Worm (Caenorhabditis elegans) whole organism, late embryonic: ENCODE results near the gene igeg-2.
A peak's percentile ranks its signal among the peaks of the same experiment; 100 is the strongest.

Experiments
- F13H6.1 ChIP-seq: sonication (generic microtip); optimal IDR thresholded peaks from 2 replicates; lab custom pipeline; 2016; ENCODE audit warnings: missing genetic modification characterization, missing compliant biosample characterization
- K02D7.2 ChIP-seq: sonication (generic microtip); optimal IDR thresholded peaks from 2 replicates; lab custom pipeline; 2017; ENCODE audit warnings: mild to moderate bottlenecking, missing genetic modification characterization, missing compliant biosample characterization
- T23F11.4 ChIP-seq: fragments of 200-800 bp; sonication (Bioruptor generic); optimal IDR thresholded peaks from 2 replicates; lab custom pipeline; 2018; ENCODE audit warnings: mild to moderate bottlenecking, missing genetic modification characterization, missing compliant biosample characterization
- ahr-1 ChIP-seq: sonication (generic microtip); optimal IDR thresholded peaks from 2 replicates; lab custom pipeline; 2016; ENCODE audit warnings: missing genetic modification characterization, missing compliant biosample characterization
- ceh-18 ChIP-seq: sonication (generic microtip); optimal IDR thresholded peaks from 2 replicates; lab custom pipeline; 2016; ENCODE audit warnings: missing genetic modification characterization, missing compliant biosample characterization
- ceh-19 ChIP-seq: fragments of 200-800 bp; sonication (Bioruptor generic); optimal IDR thresholded peaks from 2 replicates; lab custom pipeline; 2018; ENCODE audit warnings: mild to moderate bottlenecking, missing genetic modification characterization, missing compliant biosample characterization
- ceh-2 ChIP-seq: sonication (generic microtip); optimal IDR thresholded peaks from 2 replicates; lab custom pipeline; 2016; ENCODE audit warnings: missing genotype, missing genetic modification characterization, missing compliant biosample characterization
- ceh-22 ChIP-seq: sonication (generic microtip); optimal IDR thresholded peaks from 2 replicates; lab custom pipeline; 2017; ENCODE audit warnings: missing biosample characterization, missing genetic modification characterization
- ceh-24 ChIP-seq: sonication (generic microtip); optimal IDR thresholded peaks from 2 replicates; lab custom pipeline; 2016; ENCODE audit warnings: mild to moderate bottlenecking, missing genetic modification characterization, missing compliant biosample characterization
- ceh-31 ChIP-seq: sonication (generic microtip); optimal IDR thresholded peaks from 2 replicates; lab custom pipeline; 2016; ENCODE audit warnings: missing genetic modification characterization, missing compliant biosample characterization
- ceh-34 ChIP-seq: sonication (generic microtip); optimal IDR thresholded peaks from 2 replicates; lab custom pipeline; 2016; ENCODE audit warnings: mild to moderate bottlenecking, missing genetic modification characterization, missing compliant biosample characterization
- ceh-48 ChIP-seq: sonication (generic microtip); optimal IDR thresholded peaks from 2 replicates; lab custom pipeline; 2016; ENCODE audit warnings: missing genetic modification characterization, inconsistent platforms, missing compliant biosample characterization
- ceh-6 ChIP-seq: fragments of 200-800 bp; sonication (Bioruptor generic); optimal IDR thresholded peaks from 2 replicates; lab custom pipeline; 2018; ENCODE audit warnings: mild to moderate bottlenecking, missing genetic modification characterization, missing compliant biosample characterization
- che-1 ChIP-seq: sonication (generic microtip); optimal IDR thresholded peaks from 2 replicates; lab custom pipeline; 2016; ENCODE audit warnings: mild to moderate bottlenecking, missing genetic modification characterization, missing compliant biosample characterization
- dve-1 ChIP-seq: sonication (generic microtip); optimal IDR thresholded peaks from 2 replicates; lab custom pipeline; 2017; ENCODE audit warnings: antibody characterized with exemption, mild to moderate bottlenecking, missing genetic modification characterization, missing compliant biosample characterization
- ets-4 ChIP-seq: sonication (generic microtip); optimal IDR thresholded peaks from 2 replicates; lab custom pipeline; 2016; ENCODE audit warnings: missing genetic modification characterization, missing compliant biosample characterization
- fkh-10 ChIP-seq: fragments of 150-350 bp; optimal IDR thresholded peaks from 2 replicates; lab custom pipeline; 2014; ENCODE audit warnings: missing biosample characterization, missing genetic modification reagents, missing genetic modification characterization
- hlh-13 ChIP-seq: fragments of 200-800 bp; sonication (Bioruptor generic); optimal IDR thresholded peaks from 2 replicates; lab custom pipeline; 2018; ENCODE audit warnings: mild to moderate bottlenecking, missing genetic modification characterization, missing compliant biosample characterization
- hlh-30 ChIP-seq: sonication (generic microtip); optimal IDR thresholded peaks from 2 replicates; lab custom pipeline; 2017; ENCODE audit warnings: antibody characterized with exemption, missing genetic modification characterization, missing compliant biosample characterization; ENCODE audit not compliant: insufficient read depth
- hlh-6 ChIP-seq: sonication (generic microtip); optimal IDR thresholded peaks from 2 replicates; lab custom pipeline; 2016; ENCODE audit warnings: missing genotype, missing genetic modification characterization, missing compliant biosample characterization
- lim-6 ChIP-seq: sonication (generic microtip); optimal IDR thresholded peaks from 2 replicates; lab custom pipeline; 2016; ENCODE audit warnings: missing genetic modification characterization, missing compliant biosample characterization
- nfya-1 ChIP-seq: sonication (generic microtip); optimal IDR thresholded peaks from 2 replicates; lab custom pipeline; 2017; ENCODE audit warnings: missing genetic modification characterization, mild to moderate bottlenecking, missing compliant biosample characterization, antibody characterized with exemption, moderate library complexity
- npax-4 ChIP-seq: sonication (generic microtip); optimal IDR thresholded peaks from 2 replicates; lab custom pipeline; 2016; ENCODE audit warnings: missing genetic modification characterization, missing compliant biosample characterization
- pat-9 ChIP-seq: fragments of 200-800 bp; sonication (Bioruptor generic); optimal IDR thresholded peaks from 2 replicates; lab custom pipeline; 2018; ENCODE audit warnings: mild to moderate bottlenecking, missing genetic modification characterization, moderate library complexity, missing compliant biosample characterization
- pax-1 ChIP-seq: fragments of 150-350 bp; optimal IDR thresholded peaks from 2 replicates; lab custom pipeline; 2014; ENCODE audit warnings: missing biosample characterization, missing genetic modification characterization
- pha-2 ChIP-seq: sonication (generic microtip); optimal IDR thresholded peaks from 2 replicates; lab custom pipeline; 2017; ENCODE audit warnings: mild to moderate bottlenecking, missing genetic modification characterization, missing compliant biosample characterization
- pqm-1 ChIP-seq: sonication (generic microtip); optimal IDR thresholded peaks from 2 replicates; lab custom pipeline; 2016; ENCODE audit warnings: missing genetic modification characterization, missing compliant biosample characterization
- ref-2 ChIP-seq: sonication (generic microtip); optimal IDR thresholded peaks from 2 replicates; lab custom pipeline; 2016; ENCODE audit warnings: missing genetic modification characterization, missing compliant biosample characterization
- rnt-1 ChIP-seq: sonication (generic microtip); optimal IDR thresholded peaks from 2 replicates; lab custom pipeline; 2016; ENCODE audit warnings: missing genetic modification characterization, missing compliant biosample characterization
- sdc-2 ChIP-seq: sonication (generic microtip); optimal IDR thresholded peaks from 2 replicates; lab custom pipeline; 2016; ENCODE audit warnings: missing genotype, missing genetic modification characterization, missing compliant biosample characterization
- ttx-3 ChIP-seq: sonication (generic microtip); optimal IDR thresholded peaks from 2 replicates; lab custom pipeline; 2016; ENCODE audit warnings: missing genetic modification reagents, missing genetic modification characterization, missing compliant biosample characterization
- unc-3 ChIP-seq, 2 experiments: fragments of 200-800 bp in 1 of 2; sonication (Bioruptor generic) in 1 of 2; sonication (generic microtip) in 1 of 2; conservative IDR thresholded peaks in 1 of 2; optimal IDR thresholded peaks in 1 of 2; 2 replicates each; pipeline versions ENCODE4 v1.3.6 to Lab custom; 2016 to 2022; ENCODE audit warnings: missing compliant biosample characterization in 2 of 2, missing genetic modification characterization in 2 of 2, missing genetic modification reagents in 1 of 2
- unc-55 ChIP-seq: sonication (generic microtip); optimal IDR thresholded peaks from 2 replicates; lab custom pipeline; 2017; ENCODE audit warnings: missing biosample characterization, missing genetic modification reagents, missing genetic modification characterization
- zip-5 ChIP-seq: sonication (generic microtip); optimal IDR thresholded peaks from 2 replicates; lab custom pipeline; 2016; ENCODE audit warnings: missing genetic modification characterization, missing compliant biosample characterization
- ztf-16 ChIP-seq: sonication (generic microtip); optimal IDR thresholded peaks from 2 replicates; lab custom pipeline; 2017; ENCODE audit warnings: missing genetic modification characterization, missing compliant biosample characterization

The igeg-2 gene

DNA sequence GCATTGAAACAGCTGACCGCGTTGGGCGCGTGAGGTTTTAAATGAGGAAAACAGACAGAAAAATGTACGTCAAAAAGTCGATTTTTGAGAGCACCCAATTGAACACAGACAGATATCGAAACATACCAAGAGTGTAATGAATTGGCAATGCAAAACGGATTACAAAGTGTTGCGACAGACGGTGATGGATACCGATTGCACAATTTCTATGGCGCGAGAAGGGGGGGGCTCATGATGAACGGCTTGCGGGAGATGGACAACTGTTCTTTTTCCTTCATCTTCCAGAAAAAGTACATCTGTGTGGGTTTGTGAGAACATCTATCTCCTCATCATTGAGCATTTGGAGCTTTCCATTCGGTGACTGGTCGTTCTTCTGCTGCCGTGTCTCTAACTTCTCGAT is 17.1 kb upstream of the igeg-2 start:
- TF ChIP-seq npax-4, result no peak
- TF ChIP-seq rnt-1 (tag; lab: Kevin White, UChicago), result peak; percentile 26
- TF ChIP-seq pat-9 (tag; lab: Kevin White, UChicago), result no peak
- peak; percentile 5 for TF ChIP-seq unc-55
- TF ChIP-seq ttx-3 (tag; lab: Kevin White, UChicago), result no peak
- TF ChIP-seq nfya-1, result peak; percentile 3
- TF ChIP-seq ceh-34 (tag; lab: Kevin White, UChicago), result no peak
- TF ChIP-seq hlh-13, result no peak
- TF ChIP-seq F13H6.1 (tag; lab: Kevin White, UChicago), result no peak

DNA sequence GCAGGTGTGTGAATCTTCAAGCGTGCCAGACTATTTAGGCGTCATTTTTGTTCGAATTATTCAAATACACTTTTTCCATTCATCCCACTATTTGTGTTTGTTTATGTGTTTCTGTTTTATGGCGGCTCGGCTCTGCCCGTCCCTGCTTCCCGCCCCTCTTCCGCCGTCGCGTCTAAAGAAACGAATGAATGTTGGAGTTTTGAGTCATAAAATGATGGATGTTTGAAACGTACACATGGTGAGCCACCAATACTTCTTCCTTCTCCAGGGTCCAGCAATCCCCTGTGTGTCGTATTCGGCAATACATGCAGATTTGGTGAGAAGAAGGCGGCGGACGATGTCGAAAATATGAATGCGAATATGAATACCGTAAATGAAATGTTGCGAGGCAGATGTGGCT is 16.6 kb upstream of the igeg-2 start:
- TF ChIP-seq lim-6, result no peak
- TF ChIP-seq dve-1 (tag; lab: Kevin White, UChicago), result peak; percentile 21
- TF ChIP-seq fkh-10 (GFP tag; lab: Kevin White, UChicago), result no peak
- TF ChIP-seq T23F11.4 (GFP tag; lab: Kevin White, UChicago), result no peak
- TF ChIP-seq ref-2 (tag; lab: Kevin White, UChicago), result no peak

DNA sequence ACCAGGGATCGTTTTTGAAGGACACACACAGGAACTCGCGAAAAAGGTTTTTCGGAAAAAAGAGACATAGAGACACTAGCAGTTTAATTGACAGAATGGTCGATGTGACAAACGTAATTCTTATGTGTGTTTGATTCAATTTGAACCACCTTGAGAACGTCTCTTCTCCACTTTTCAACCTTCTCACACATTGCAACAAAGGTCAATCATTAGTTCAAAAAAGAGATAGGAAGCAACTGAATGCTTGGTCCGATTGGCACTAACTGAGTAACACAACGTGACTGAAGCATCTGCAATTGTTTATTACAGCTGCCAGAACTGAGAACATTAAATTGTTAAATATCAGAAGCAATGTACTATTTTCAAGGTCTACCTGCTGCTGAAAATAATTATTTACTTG is 15.7 kb upstream of the igeg-2 start:
- TF ChIP-seq pax-1 (tag; lab: Kevin White, UChicago) (no peak), pqm-1 (tag; lab: Kevin White, UChicago) (no peak), ceh-2 (tag; lab: Kevin White, UChicago) (no peak), ttx-3 (tag; lab: Kevin White, UChicago) (no peak), ahr-1 (tag; lab: Kevin White, UChicago) (no peak), K02D7.2 (no peak), ceh-22 (no peak)

DNA sequence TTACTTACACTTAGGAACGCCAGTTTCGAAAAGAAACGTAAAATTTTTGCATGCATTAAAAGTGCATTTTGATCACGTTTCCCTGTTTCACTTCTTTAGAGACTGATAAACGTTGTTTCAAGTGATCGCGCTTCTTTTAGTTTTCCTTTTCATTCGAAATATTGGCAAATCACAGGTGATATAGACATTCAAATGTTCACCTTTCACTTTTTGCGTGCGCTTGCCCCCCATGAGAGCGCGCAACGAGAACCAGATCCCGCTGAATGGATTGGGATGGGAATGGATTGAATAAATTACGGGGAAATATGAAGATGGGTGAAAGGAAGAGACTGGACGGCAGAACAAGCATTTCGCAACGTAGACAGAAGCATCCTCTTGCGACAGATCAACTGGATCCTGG is 15.1 kb upstream of the igeg-2 start:
- TF ChIP-seq K02D7.2 (no peak), ceh-18 (tag; lab: Kevin White, UChicago) (no peak), ref-2 (tag; lab: Kevin White, UChicago) (no peak), ets-4 (tag; lab: Kevin White, UChicago) (no peak), pax-1 (tag; lab: Kevin White, UChicago) (no peak)

DNA sequence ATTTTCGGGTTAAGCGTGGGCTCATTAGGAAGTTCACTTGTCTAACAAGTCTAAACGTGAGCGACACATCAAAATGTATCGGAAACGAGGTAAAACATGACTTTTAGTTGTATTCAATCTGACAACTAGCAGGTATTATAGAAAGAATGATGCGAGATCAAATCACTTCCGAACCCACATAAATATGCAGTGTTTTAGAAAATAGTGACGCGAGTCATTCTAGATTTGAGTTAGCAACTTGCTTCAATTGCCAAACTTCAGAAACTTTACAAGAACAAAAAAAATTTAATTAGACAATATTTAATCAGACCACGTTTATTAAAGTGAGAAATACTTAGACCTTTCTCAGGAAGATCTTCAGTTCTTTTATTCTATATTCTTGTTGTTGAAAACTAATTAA is 10.2 kb upstream of the igeg-2 start:
- TF ChIP-seq pax-1 (tag; lab: Kevin White, UChicago), result no peak
- no peak for TF ChIP-seq nfya-1

DNA sequence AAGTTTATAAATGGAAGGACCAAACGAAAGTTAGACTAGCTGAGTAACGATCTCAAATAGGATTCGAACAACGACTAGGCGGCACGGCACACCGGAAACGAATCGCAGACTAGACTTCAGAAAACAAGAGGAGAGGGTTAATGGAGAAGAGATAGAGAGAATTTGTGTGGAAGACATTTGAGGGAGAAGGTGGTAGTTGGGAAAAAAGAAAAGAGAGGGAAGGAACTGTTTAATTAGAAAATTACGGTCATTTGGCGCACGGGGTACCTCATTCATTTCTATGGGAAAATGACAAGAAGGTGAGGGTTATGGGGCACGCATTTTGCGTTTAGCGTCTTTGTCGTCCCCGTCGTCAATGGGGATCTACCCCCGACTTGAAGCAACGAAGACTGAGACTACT is 7.8 kb upstream of the igeg-2 start, which contains the start of gene F48C5.2:
Gene F48C5.2 (minus strand): TSS at position 101 of the 400 bp plus-strand sequence.
- TF ChIP-seq ahr-1 (tag; lab: Kevin White, UChicago), result no peak
- TF ChIP-seq unc-3 (GFP tag; conservative IDR thresholded peaks at IDR 0.05; lab: Robert Waterston, UW), result no peak
- no peak for TF ChIP-seq unc-3 (tag; optimal IDR thresholded peaks at IDR 0.05; lab: Kevin White, UChicago)
- peak; percentile 10 for TF ChIP-seq ceh-31
- TF ChIP-seq pat-9 (tag; lab: Kevin White, UChicago), result no peak

DNA sequence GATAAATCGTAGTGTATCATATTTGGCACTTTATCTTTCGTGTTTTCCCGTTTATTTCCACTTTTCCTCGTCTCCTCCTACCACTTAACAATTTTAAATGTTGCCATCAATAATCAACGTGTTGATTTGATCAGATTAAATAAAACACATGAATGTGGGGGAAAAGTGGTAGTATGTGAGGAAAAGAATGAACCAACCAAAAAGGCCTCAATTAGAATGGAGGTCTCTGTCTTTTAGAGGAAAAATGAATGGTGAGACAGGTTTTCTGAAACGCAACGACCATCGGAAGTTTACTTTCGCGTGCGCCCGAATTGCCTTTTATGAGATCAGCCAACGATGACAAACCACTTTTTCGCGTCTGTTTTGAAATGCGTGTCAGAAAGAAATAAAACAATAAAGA is 5.9 kb upstream of the igeg-2 start:
- TF ChIP-seq ttx-3 (tag; lab: Kevin White, UChicago) (no peak), zip-5 (tag; lab: Kevin White, UChicago) (no peak), ceh-6 (no peak), ceh-19 (GFP tag; lab: Kevin White, UChicago) (no peak), ref-2 (tag; lab: Kevin White, UChicago) (no peak), ets-4 (tag; lab: Kevin White, UChicago) (no peak), ztf-16 (tag; lab: Kevin White, UChicago) (no peak), ceh-48 (tag; lab: Kevin White, UChicago) (no peak), ceh-2 (tag; lab: Kevin White, UChicago) (no peak), ceh-24 (tag; lab: Kevin White, UChicago) (no peak), hlh-30 (tag; lab: Kevin White, UChicago) (no peak), hlh-6 (tag; lab: Kevin White, UChicago) (no peak), ceh-31 (no peak), sdc-2 (no peak), che-1 (tag; lab: Kevin White, UChicago) (no peak), T23F11.4 (GFP tag; lab: Kevin White, UChicago) (no peak), pha-2 (tag; lab: Kevin White, UChicago) (no peak)
